Fruit fly (Drosophila melanogaster) S2 (cell line): ENCODE measurements around the gene CG5541.

ENCODE experiments used
- CG8478 ChIP-seq: fragments of >200 bp; optimal IDR thresholded peaks from 2 replicates; lab custom pipeline; 2018
- CTCF ChIP-seq, 2 experiments: fragments of >200 bp; optimal IDR thresholded peaks; 2 replicates each; lab custom pipeline; 2018

- no peak for TF ChIP-seq CG8478 (lab: Kevin White, UChicago)
- no peak for TF ChIP-seq CTCF (optimal IDR thresholded peaks at IDR 0.05; lab: Kevin White, UChicago)
These were observed 19.6 kb downstream of the CG5541 start, which contains the start of the genes hiw and ND-B18 for dm6 chrX:15063404-15064062.
